Fruit fly (Drosophila melanogaster): ENCODE results near the gene CG32087.

CG32087 gene

dm6 chr3L:11707978-11708632, 23.8 kb upstream of the CG32087 start, which contains the start of gene CG11658:
Gene CG11658, minus strand, starts transcription at chr3L:11708553.
- TF ChIP-seq CG8478 (optimal IDR thresholded peaks at IDR 0.05): no peak
- TF ChIP-seq CTCF (optimal IDR thresholded peaks at IDR 0.05): no peak

dm6 chr3L:11708633-11709116, 23.3 kb upstream of the CG32087 start, which contains the start of the genes Ccdc56 and mtTFB1:
Gene Ccdc56, plus strand, starts transcription at chr3L:11708979.
Gene mtTFB1, plus strand, starts transcription at chr3L:11708979.
- no peak for TF ChIP-seq CTCF (optimal IDR thresholded peaks at IDR 0.05)
- no peak for TF ChIP-seq CG8478 (optimal IDR thresholded peaks at IDR 0.05)

dm6 chr3L:11711059-11711628, 20.8 kb upstream of the CG32087 start, which contains the start of gene crim:
Gene crim, minus strand, starts transcription at chr3L:11711386.
- peak in 1 of 2 experiments; percentile 9 for TF ChIP-seq CTCF (optimal IDR thresholded peaks at IDR 0.05)
- TF ChIP-seq CG8478 (optimal IDR thresholded peaks at IDR 0.05): no peak

dm6 chr3L:11711789-11712188, 20.2 kb upstream of the CG32087 start:
- TF ChIP-seq CG8478 (optimal IDR thresholded peaks at IDR 0.05): no peak
- TF ChIP-seq CTCF (optimal IDR thresholded peaks at IDR 0.05): no peak

- no peak for TF ChIP-seq CG8478 (optimal IDR thresholded peaks at IDR 0.05)
- no peak for TF ChIP-seq CTCF (optimal IDR thresholded peaks at IDR 0.05)
These were observed 19.1 kb upstream of the CG32087 start for dm6 chr3L:11712839-11713238.

dm6 chr3L:11715187-11715586, 16.8 kb upstream of the CG32087 start, which contains the start of gene CG14132:
Gene CG14132, minus strand, starts transcription at chr3L:11715285.
- TF ChIP-seq CTCF (optimal IDR thresholded peaks at IDR 0.05) (no peak), CG8478 (optimal IDR thresholded peaks at IDR 0.05) (no peak)

dm6 chr3L:11716347-11716746, 15.6 kb upstream of the CG32087 start:
- TF ChIP-seq CTCF (optimal IDR thresholded peaks at IDR 0.05) (no peak), CG8478 (optimal IDR thresholded peaks at IDR 0.05) (no peak)

dm6 chr3L:11716899-11717298, 15.0 kb upstream of the CG32087 start:
- TF ChIP-seq CG8478 (optimal IDR thresholded peaks at IDR 0.05) (no peak), CTCF (optimal IDR thresholded peaks at IDR 0.05) (no peak)

dm6 chr3L:11717300-11717699, 14.6 kb upstream of the CG32087 start:
- no peak for TF ChIP-seq CG8478 (optimal IDR thresholded peaks at IDR 0.05)
- no peak for TF ChIP-seq CTCF (optimal IDR thresholded peaks at IDR 0.05)

dm6 chr3L:11717993-11718392, 13.9 kb upstream of the CG32087 start:
- TF ChIP-seq CTCF (optimal IDR thresholded peaks at IDR 0.05): no peak
- TF ChIP-seq CG8478 (optimal IDR thresholded peaks at IDR 0.05): no peak

- TF ChIP-seq CTCF (optimal IDR thresholded peaks at IDR 0.05) (no peak), CG8478 (optimal IDR thresholded peaks at IDR 0.05) (no peak)
These were observed 11.2 kb upstream of the CG32087 start, which contains the start of gene Bmcp for dm6 chr3L:11720780-11721179. Gene Bmcp, plus strand, starts transcription at chr3L:11720934.

- TF ChIP-seq CG8478 (optimal IDR thresholded peaks at IDR 0.05) (no peak), CTCF (optimal IDR thresholded peaks at IDR 0.05) (no peak)
These were observed 10.4 kb upstream of the CG32087 start for dm6 chr3L:11721498-11721946.

- TF ChIP-seq CTCF (optimal IDR thresholded peaks at IDR 0.05): no peak
- TF ChIP-seq CG8478 (optimal IDR thresholded peaks at IDR 0.05): no peak
These were observed 3.8 kb upstream of the CG32087 start, which contains the start of gene sunn for dm6 chr3L:11728147-11728546. Gene sunn, plus strand, starts transcription at chr3L:11728348.

- TF ChIP-seq CTCF (optimal IDR thresholded peaks at IDR 0.05) (no peak), CG8478 (optimal IDR thresholded peaks at IDR 0.05) (no peak)
These were observed 19.1 kb downstream of the CG32087 start, which contains the start of gene Gr68a for dm6 chr3L:11751005-11751404. Gene Gr68a, plus strand, starts transcription at chr3L:11751305.

- TF ChIP-seq CG8478 (optimal IDR thresholded peaks at IDR 0.05): no peak
- TF ChIP-seq CTCF (optimal IDR thresholded peaks at IDR 0.05): no peak
These were observed 33.0 kb downstream of the CG32087 start for dm6 chr3L:11764930-11765329.
